Fruit fly (Drosophila melanogaster): ENCODE data around the gene ATPsynE.

The ATPsynE gene

DNA sequence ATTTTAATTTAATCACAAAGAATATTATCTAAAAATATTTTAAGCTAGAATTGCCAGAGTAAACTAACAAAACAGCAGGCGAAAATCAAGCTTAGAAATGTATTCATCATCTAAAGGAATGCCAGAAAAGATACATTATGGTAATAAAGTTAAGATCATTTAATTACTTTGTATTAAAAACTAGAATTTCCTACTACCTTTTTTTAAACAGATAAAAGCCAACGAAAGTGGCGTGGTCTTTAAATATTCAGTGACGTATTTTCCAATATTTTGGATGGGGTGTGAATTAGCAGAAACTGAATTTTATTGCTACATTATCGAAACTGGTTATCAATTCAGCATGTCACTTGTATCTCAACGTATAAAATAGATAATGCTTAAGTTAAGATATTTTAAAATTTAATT is 34.4 kb upstream of the ATPsynE start:
- TF ChIP-seq Atf-2 (GFP tag; optimal IDR thresholded peaks at IDR 0.05) = no peak
- TF ChIP-seq bsh (GFP tag; optimal IDR thresholded peaks at IDR 0.05) = peak in 1 of 2 experiments; percentile 34
- peak; percentile 7; the same call in 1 of the 2 replicates for TF ChIP-seq Drgx (GFP tag; IDR thresholded peaks at IDR 0.05)

dm6 chr3R:14294397-14295018 is 32.2 kb upstream of the ATPsynE start:
- TF ChIP-seq CG15269 (tag; optimal IDR thresholded peaks at IDR 0.05) (no peak), CG8290 (GFP tag; optimal IDR thresholded peaks at IDR 0.05) (no peak), CG8290 (tag; optimal IDR thresholded peaks at IDR 0.05) (no peak), insv (GFP tag; optimal IDR thresholded peaks at IDR 0.05) (no peak), vnd (GFP tag; IDR thresholded peaks at IDR 0.05; ENCODE audit: partially characterized antibody) (no peak), maf-S (GFP tag; optimal IDR thresholded peaks at IDR 0.05) (no peak), HHEX (GFP tag; optimal IDR thresholded peaks at IDR 0.05) (no peak), Bgb (GFP tag; IDR thresholded peaks at IDR 0.05; ENCODE audit: partially characterized antibody) (no peak), Doc3 (GFP tag; IDR thresholded peaks at IDR 0.05; ENCODE audit: partially characterized antibody) (no peak), sob (GFP tag; IDR thresholded peaks at IDR 0.05) (no peak), Rx (GFP tag; IDR thresholded peaks at IDR 0.05) (no peak), exex (tag; optimal IDR thresholded peaks at IDR 0.05) (peak; percentile 3), CG17361 (GFP tag; IDR thresholded peaks at IDR 0.05) (no peak), CG14441 (GFP tag; IDR thresholded peaks at IDR 0.05) (no peak), Dref (GFP tag; IDR thresholded peaks at IDR 0.05) (no peak), CrebB (tag; optimal IDR thresholded peaks at IDR 0.05) (no peak), sens (GFP tag) (peak; percentile 52), lab (GFP tag; optimal IDR thresholded peaks at IDR 0.05) (peak; percentile 12), NC2β (GFP tag; optimal IDR thresholded peaks at IDR 0.05) (no peak), CG16813 (GFP tag; IDR thresholded peaks at IDR 0.05; ENCODE audit: partially characterized antibody) (no peak), tio (GFP tag; optimal IDR thresholded peaks at IDR 0.05) (no peak), MBD-R2 (GFP tag; IDR thresholded peaks at IDR 0.05) (no peak), crp (GFP tag; optimal IDR thresholded peaks at IDR 0.05) (no peak), sug (tag; optimal IDR thresholded peaks at IDR 0.05) (peak; percentile 7), CG30403 (GFP tag; optimal IDR thresholded peaks at IDR 0.05) (no peak), NK7.1 (GFP tag; optimal IDR thresholded peaks at IDR 0.05) (no peak), gcm2 (GFP tag; optimal IDR thresholded peaks at IDR 0.05) (no peak), Dip3 (GFP tag; optimal IDR thresholded peaks at IDR 0.05) (no peak), grn (GFP tag; optimal IDR thresholded peaks at IDR 0.05) (peak; percentile 35), Mrtf (GFP tag; IDR thresholded peaks at IDR 0.05) (no peak), lbe (GFP tag; optimal IDR thresholded peaks at IDR 0.05) (peak; percentile 35), row (GFP tag; IDR thresholded peaks at IDR 0.05) (no peak), Med (GFP tag) (peak; percentile 30), CG11696 (GFP tag; IDR thresholded peaks at IDR 0.05) (no peak), mirr (GFP tag; optimal IDR thresholded peaks at IDR 0.05) (no peak), CG42726 (GFP tag; IDR thresholded peaks at IDR 0.05; ENCODE audit: partially characterized antibody) (no peak)

- TF ChIP-seq CG14441 (GFP tag; IDR thresholded peaks at IDR 0.05) (0 out of 2 replicates have a peak, but pooled peaks have one; percentile 23), Dad (GFP tag; optimal IDR thresholded peaks at IDR 0.05) (no peak), Pdp1 (GFP tag; optimal IDR thresholded peaks at IDR 0.05) (peak in 1 of 2 experiments; percentile 27), cwo (GFP tag; optimal IDR thresholded peaks at IDR 0.05) (peak; percentile 17), CG12155 (GFP tag; optimal IDR thresholded peaks at IDR 0.05) (no peak), CG34376 (GFP tag; optimal IDR thresholded peaks at IDR 0.05) (peak; percentile 67), Med (GFP tag) (peak; percentile 27), mirr (GFP tag; optimal IDR thresholded peaks at IDR 0.05) (peak; percentile 89), exex (tag; optimal IDR thresholded peaks at IDR 0.05) (peak; percentile 97), sug (tag; optimal IDR thresholded peaks at IDR 0.05) (peak; percentile 89), chinmo (GFP tag; IDR thresholded peaks at IDR 0.05; ENCODE audit: partially characterized antibody) (peak; percentile 70; the same call in 1 of the 4 replicates), kay (GFP tag; optimal IDR thresholded peaks at IDR 0.05) (no peak), pan (optimal IDR thresholded peaks at IDR 0.05) (no peak), pan (GFP tag; optimal IDR thresholded peaks at IDR 0.05 in 1 of 2, IDR thresholded peaks at IDR 0.05 in 1 of 2) (peak in 1 of 2 experiments; percentile 34), salm (tag; optimal IDR thresholded peaks at IDR 0.05) (peak; percentile 19)
Measured at dm6 chr3R:14296126-14296525, 30.6 kb upstream of the ATPsynE start.
